Worm (Caenorhabditis elegans) whole organism, young adult: Measurements from ENCODE around the gene C50B8.4.

Experiments used
- cebp-1 ChIP-seq, 2 experiments: fragments of 200-800 bp in 1 of 2; sonication (Bioruptor generic) in 1 of 2; sonication (generic microtip) in 1 of 2; IDR thresholded peaks in 1 of 2; optimal IDR thresholded peaks in 1 of 2; 2 replicates each; pipeline versions ENCODE4 v1.3.6 to Lab custom; 2017 to 2022; ENCODE audit warnings: missing compliant biosample characterization in 2 of 2, missing genetic modification characterization in 2 of 2, mild to moderate bottlenecking in 1 of 2, missing genetic modification reagents in 1 of 2, moderate library complexity in 1 of 2
- ceh-40 ChIP-seq: fragments of 200-800 bp; sonication (Bioruptor generic); IDR thresholded peaks from 2 replicates; pipeline ENCODE4 v1.3.6; 2022; ENCODE audit warnings: missing genetic modification characterization, missing compliant biosample characterization
- hrde-1 ChIP-seq: sonication (generic microtip); optimal IDR thresholded peaks from 2 replicates; lab custom pipeline; 2016; ENCODE audit warnings: missing genetic modification characterization, mild to moderate bottlenecking, missing compliant biosample characterization, moderate library complexity, missing genotype, missing genetic modification reagents, borderline replicate concordance
- ztf-18 ChIP-seq: sonication (generic microtip); optimal IDR thresholded peaks from 2 replicates; lab custom pipeline; 2016; ENCODE audit warnings: missing genotype, mild to moderate bottlenecking, missing genetic modification characterization, missing compliant biosample characterization

- TF ChIP-seq ceh-40 (GFP tag; lab: Robert Waterston, UW), result no peak
- 0 out of 2 replicates have a peak, but pooled peaks have one; percentile 57 for TF ChIP-seq cebp-1 (GFP tag; IDR thresholded peaks at IDR 0.05; lab: Robert Waterston, UW)
- peak; percentile 66 for TF ChIP-seq cebp-1 (tag; optimal IDR thresholded peaks at IDR 0.05; lab: Kevin White, UChicago)
- TF ChIP-seq hrde-1 (tag; lab: Kevin White, UChicago), result no peak
- TF ChIP-seq ztf-18, result peak; percentile 6
Observed at ce11 chrV:13556746-13557145, 15.1 kb upstream of the C50B8.4 start, which contains the start of gene cav-2.
